Worm (Caenorhabditis elegans) whole organism, mixed stage, embryonic: ENCODE measurements around the gene sre-4.

Experiments
- M03D4.4 ChIP-seq: sonication (generic microtip); optimal IDR thresholded peaks from 2 replicates; lab custom pipeline; 2017; ENCODE audit warnings: mild to moderate bottlenecking, missing genetic modification characterization, missing compliant biosample characterization
- bed-3 ChIP-seq: fragments of 200-800 bp; sonication (Bioruptor generic); optimal IDR thresholded peaks from 3 replicates; lab custom pipeline; 2018; ENCODE audit warnings: mild to moderate bottlenecking, missing genetic modification characterization, moderate library complexity, missing compliant biosample characterization
- blmp-1 ChIP-seq: fragments of 150-350 bp; optimal IDR thresholded peaks from 2 replicates; lab custom pipeline; 2014; ENCODE audit warnings: missing biosample characterization, missing genetic modification characterization
- ceh-39 ChIP-seq: fragments of 150-350 bp; optimal IDR thresholded peaks from 2 replicates; lab custom pipeline; 2014; ENCODE audit warnings: missing biosample characterization, missing genetic modification characterization
- ceh-43 ChIP-seq: fragments of 200-800 bp; sonication (Bioruptor generic); optimal IDR thresholded peaks from 2 replicates; lab custom pipeline; 2018; ENCODE audit warnings: mild to moderate bottlenecking, missing genetic modification characterization, moderate library complexity, missing compliant biosample characterization
- ceh-83 ChIP-seq: fragments of 200-800 bp; sonication (Bioruptor generic); optimal IDR thresholded peaks from 2 replicates; lab custom pipeline; 2018; ENCODE audit warnings: mild to moderate bottlenecking, missing genetic modification characterization, missing compliant biosample characterization
- ces-1 ChIP-seq: fragments of 150-350 bp; optimal IDR thresholded peaks from 2 replicates; lab custom pipeline; 2014; ENCODE audit warnings: missing biosample characterization, missing genetic modification reagents, missing genetic modification characterization
- cnd-1 ChIP-seq: fragments of 200-800 bp; sonication (Bioruptor generic); optimal IDR thresholded peaks from 2 replicates; lab custom pipeline; 2018; ENCODE audit warnings: mild to moderate bottlenecking, missing genetic modification characterization, missing compliant biosample characterization
- drap-1 ChIP-seq: fragments of 200-800 bp; sonication (Bioruptor generic); optimal IDR thresholded peaks from 3 replicates; lab custom pipeline; 2018; ENCODE audit warnings: mild to moderate bottlenecking, missing genetic modification characterization, missing compliant biosample characterization
- elt-1 ChIP-seq: sonication (generic microtip); optimal IDR thresholded peaks from 2 replicates; lab custom pipeline; 2017; ENCODE audit warnings: missing genetic modification characterization, mild to moderate bottlenecking, missing compliant biosample characterization, antibody characterized with exemption, moderate library complexity, borderline replicate concordance; ENCODE audit not compliant: insufficient read depth
- elt-3 ChIP-seq: fragments of 150-350 bp; optimal IDR thresholded peaks from 2 replicates; lab custom pipeline; 2014; ENCODE audit warnings: missing biosample characterization, missing genetic modification characterization
- flh-1 ChIP-seq: fragments of 200-800 bp; sonication (Bioruptor generic); optimal IDR thresholded peaks from 2 replicates; lab custom pipeline; 2018; ENCODE audit warnings: mild to moderate bottlenecking, missing genetic modification characterization, moderate library complexity, missing compliant biosample characterization
- ham-2 ChIP-seq: fragments of 200-800 bp; sonication (Bioruptor generic); optimal IDR thresholded peaks from 2 replicates; lab custom pipeline; 2018; ENCODE audit warnings: mild to moderate bottlenecking, missing genetic modification characterization, missing compliant biosample characterization
- hlh-1 ChIP-seq: fragments of 150-350 bp; optimal IDR thresholded peaks from 2 replicates; lab custom pipeline; 2014; ENCODE audit warnings: missing biosample characterization, missing genetic modification reagents, missing genetic modification characterization
- lin-13 ChIP-seq: fragments of 150-350 bp; optimal IDR thresholded peaks from 2 replicates; lab custom pipeline; 2014; ENCODE audit warnings: missing biosample characterization, missing genetic modification characterization
- lin-32 ChIP-seq: fragments of 200-800 bp; sonication (Bioruptor generic); optimal IDR thresholded peaks from 2 replicates; lab custom pipeline; 2018; ENCODE audit warnings: mild to moderate bottlenecking, missing genetic modification characterization, missing compliant biosample characterization
- lsy-2 ChIP-seq: fragments of 150-350 bp; optimal IDR thresholded peaks from 2 replicates; lab custom pipeline; 2014; ENCODE audit warnings: missing biosample characterization, missing genetic modification characterization
- mab-5 ChIP-seq: fragments of 150-350 bp; optimal IDR thresholded peaks from 2 replicates; lab custom pipeline; 2014; ENCODE audit warnings: missing biosample characterization, missing genetic modification characterization
- mep-1 ChIP-seq: fragments of 150-350 bp; optimal IDR thresholded peaks from 2 replicates; lab custom pipeline; 2017; ENCODE audit warnings: missing biosample characterization, missing genetic modification reagents, missing genetic modification characterization, inconsistent platforms
- mls-2 ChIP-seq: sonication (generic microtip); optimal IDR thresholded peaks from 2 replicates; lab custom pipeline; 2016; ENCODE audit warnings: mild to moderate bottlenecking, missing genetic modification characterization, moderate library complexity, missing compliant biosample characterization
- nhr-237 ChIP-seq: fragments of 150-350 bp; optimal IDR thresholded peaks from 2 replicates; lab custom pipeline; 2014; ENCODE audit warnings: missing biosample characterization, missing genetic modification characterization
- nhr-28 ChIP-seq: fragments of 150-350 bp; optimal IDR thresholded peaks from 2 replicates; lab custom pipeline; 2014; ENCODE audit warnings: missing biosample characterization, missing genetic modification characterization
- pha-4 ChIP-seq: fragments of 150-350 bp; optimal IDR thresholded peaks from 2 replicates; lab custom pipeline; 2018; ENCODE audit warnings: missing biosample characterization, missing genetic modification reagents, missing genetic modification characterization
- sem-2 ChIP-seq: fragments of 200-800 bp; sonication (Bioruptor generic); optimal IDR thresholded peaks from 2 replicates; lab custom pipeline; 2018; ENCODE audit warnings: mild to moderate bottlenecking, missing genetic modification characterization, missing compliant biosample characterization
- sptf-1 ChIP-seq: sonication (generic microtip); optimal IDR thresholded peaks from 2 replicates; lab custom pipeline; 2017; ENCODE audit warnings: mild to moderate bottlenecking, missing genetic modification characterization, moderate library complexity, missing compliant biosample characterization
- tbx-8 ChIP-seq: fragments of 200-800 bp; sonication (Bioruptor generic); optimal IDR thresholded peaks from 2 replicates; lab custom pipeline; 2018; ENCODE audit warnings: mild to moderate bottlenecking, missing genetic modification characterization, moderate library complexity, missing compliant biosample characterization
- unc-120 ChIP-seq: sonication (generic microtip); optimal IDR thresholded peaks from 2 replicates; lab custom pipeline; 2017; ENCODE audit warnings: missing genetic modification characterization, missing compliant biosample characterization; ENCODE audit not compliant: poor library complexity, severe bottlenecking
- unc-39 ChIP-seq: fragments of 150-350 bp; optimal IDR thresholded peaks from 2 replicates; lab custom pipeline; 2014; ENCODE audit warnings: missing biosample characterization, missing genetic modification characterization
- unc-62 ChIP-seq: fragments of 150-350 bp; optimal IDR thresholded peaks from 2 replicates; lab custom pipeline; 2014; ENCODE audit warnings: missing biosample characterization, missing genetic modification reagents, missing genetic modification characterization
- zip-8 ChIP-seq: fragments of 150-350 bp; optimal IDR thresholded peaks from 2 replicates; lab custom pipeline; 2014; ENCODE audit warnings: missing biosample characterization, missing genetic modification characterization
- ztf-11 ChIP-seq: fragments of 150-350 bp; optimal IDR thresholded peaks from 2 replicates; lab custom pipeline; 2014; ENCODE audit warnings: missing biosample characterization, missing genetic modification characterization

Gene sre-4

DNA sequence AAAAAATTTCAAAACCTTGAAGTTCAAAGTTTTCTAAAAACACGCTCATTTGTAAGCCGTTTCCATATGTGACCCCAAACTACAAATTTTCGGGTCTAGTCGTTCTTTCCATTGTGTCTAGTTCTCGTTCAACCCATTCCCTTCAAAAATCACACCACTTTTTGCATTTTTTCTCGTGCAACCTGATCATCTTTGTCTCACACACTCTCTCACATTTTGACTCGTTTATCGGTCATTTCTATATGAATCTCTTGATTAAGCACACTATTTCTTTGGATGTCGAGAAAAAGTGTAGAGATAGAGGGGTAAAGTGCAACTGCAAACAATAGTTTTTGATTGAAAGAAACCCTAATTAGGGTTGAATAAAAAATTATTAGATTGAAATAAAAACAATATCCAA lies 19.0 kb upstream of the sre-4 start:
- TF ChIP-seq unc-120 (tag; lab: Kevin White, UChicago) (peak; percentile 52), mep-1 (tag; lab: Kevin White, UChicago) (no peak), unc-39 (tag; lab: Kevin White, UChicago) (no peak), ceh-39 (tag; lab: Kevin White, UChicago) (peak; percentile 53), ces-1 (peak; percentile 66), cnd-1 (tag; lab: Kevin White, UChicago) (no peak)

DNA sequence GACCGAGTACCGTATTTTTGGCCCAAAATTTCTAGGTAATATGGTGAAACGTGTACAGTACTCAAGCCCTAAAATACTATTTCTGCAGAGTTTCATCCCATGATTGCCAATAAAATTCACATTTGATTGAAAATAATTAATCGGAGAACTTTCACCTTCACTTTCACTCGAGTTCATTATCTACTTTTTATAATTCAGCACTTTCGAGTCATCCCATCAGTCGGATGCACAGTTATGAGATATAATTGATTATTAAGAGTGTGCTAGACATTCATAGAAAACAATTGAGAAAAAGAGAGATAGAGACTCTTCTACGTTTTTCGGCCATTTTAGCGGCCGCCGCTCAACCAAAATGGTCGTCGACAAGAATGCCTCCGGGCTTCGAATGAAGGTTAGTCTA lies 18.1 kb upstream of the sre-4 start, which contains the start of gene fat-3:
Gene fat-3 (plus strand): TSS at position 313 of the 400 bp plus-strand sequence.
- no peak for TF ChIP-seq drap-1 (GFP tag; lab: Kevin White, UChicago)
- TF ChIP-seq unc-120 (tag; lab: Kevin White, UChicago): no peak
- TF ChIP-seq unc-39 (tag; lab: Kevin White, UChicago): no peak
- no peak for TF ChIP-seq ces-1
- TF ChIP-seq flh-1 (GFP tag; lab: Kevin White, UChicago): no peak
- TF ChIP-seq elt-1: no peak
- TF ChIP-seq ham-2 (GFP tag; lab: Kevin White, UChicago): no peak
- TF ChIP-seq pha-4: no peak
- no peak for TF ChIP-seq hlh-1 (tag; lab: Kevin White, UChicago)
- no peak for TF ChIP-seq mls-2 (tag; lab: Kevin White, UChicago)

- no peak for TF ChIP-seq mab-5 (tag; lab: Kevin White, UChicago)
- no peak for TF ChIP-seq sptf-1 (tag; lab: Kevin White, UChicago)
- TF ChIP-seq lsy-2 (tag; lab: Kevin White, UChicago): no peak
- no peak for TF ChIP-seq elt-3
- no peak for TF ChIP-seq ztf-11 (tag; lab: Kevin White, UChicago)
- TF ChIP-seq lin-32 (GFP tag; lab: Kevin White, UChicago): no peak
- no peak for TF ChIP-seq ceh-39 (tag; lab: Kevin White, UChicago)
- no peak for TF ChIP-seq zip-8 (tag; lab: Kevin White, UChicago)
- no peak for TF ChIP-seq flh-1 (GFP tag; lab: Kevin White, UChicago)
- TF ChIP-seq blmp-1 (tag; lab: Kevin White, UChicago): no peak
- TF ChIP-seq unc-120 (tag; lab: Kevin White, UChicago): no peak
- no peak for TF ChIP-seq ham-2 (GFP tag; lab: Kevin White, UChicago)
- no peak for TF ChIP-seq M03D4.4 (tag; lab: Kevin White, UChicago)
- TF ChIP-seq cnd-1 (tag; lab: Kevin White, UChicago): no peak
- TF ChIP-seq tbx-8 (GFP tag; lab: Kevin White, UChicago): no peak
- TF ChIP-seq unc-62 (GFP tag; lab: Kevin White, UChicago): no peak
- TF ChIP-seq ces-1: no peak
- no peak for TF ChIP-seq nhr-237
- no peak for TF ChIP-seq hlh-1 (tag; lab: Kevin White, UChicago)
- TF ChIP-seq, all 35 proteins: peak for 0
These were observed 16.8 kb upstream of the sre-4 start for ce11 chrIV:9801418-9801817.

DNA sequence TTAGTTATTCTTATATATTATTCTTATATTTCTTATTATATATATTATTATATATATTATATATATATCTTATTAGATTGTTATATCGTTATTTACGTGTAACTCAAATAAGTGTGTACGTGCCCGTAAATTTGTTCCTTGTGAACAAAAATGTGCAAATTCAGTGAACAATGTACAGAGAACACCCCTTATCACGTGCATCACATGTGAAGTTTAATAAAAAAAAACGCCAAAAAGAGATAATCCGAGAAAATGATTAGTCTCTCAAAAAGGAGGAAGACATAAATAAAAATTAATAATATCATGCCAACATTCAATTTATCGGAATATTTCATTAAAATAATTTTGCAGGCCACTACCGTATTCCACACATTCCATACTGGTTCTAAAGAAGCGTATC lies 15.1 kb upstream of the sre-4 start:
- TF ChIP-seq ceh-83 (GFP tag; lab: Kevin White, UChicago) (no peak), M03D4.4 (tag; lab: Kevin White, UChicago) (no peak), drap-1 (GFP tag; lab: Kevin White, UChicago) (no peak), unc-39 (tag; lab: Kevin White, UChicago) (no peak), elt-3 (no peak), zip-8 (tag; lab: Kevin White, UChicago) (no peak), unc-62 (GFP tag; lab: Kevin White, UChicago) (no peak), nhr-28 (tag; lab: Kevin White, UChicago) (no peak), sem-2 (GFP tag; lab: Kevin White, UChicago) (no peak), lsy-2 (tag; lab: Kevin White, UChicago) (no peak), lin-32 (GFP tag; lab: Kevin White, UChicago) (no peak), nhr-237 (no peak), ceh-43 (GFP tag; lab: Kevin White, UChicago) (no peak), hlh-1 (tag; lab: Kevin White, UChicago) (no peak), mls-2 (tag; lab: Kevin White, UChicago) (no peak), mab-5 (tag; lab: Kevin White, UChicago) (no peak), pha-4 (no peak)

DNA sequence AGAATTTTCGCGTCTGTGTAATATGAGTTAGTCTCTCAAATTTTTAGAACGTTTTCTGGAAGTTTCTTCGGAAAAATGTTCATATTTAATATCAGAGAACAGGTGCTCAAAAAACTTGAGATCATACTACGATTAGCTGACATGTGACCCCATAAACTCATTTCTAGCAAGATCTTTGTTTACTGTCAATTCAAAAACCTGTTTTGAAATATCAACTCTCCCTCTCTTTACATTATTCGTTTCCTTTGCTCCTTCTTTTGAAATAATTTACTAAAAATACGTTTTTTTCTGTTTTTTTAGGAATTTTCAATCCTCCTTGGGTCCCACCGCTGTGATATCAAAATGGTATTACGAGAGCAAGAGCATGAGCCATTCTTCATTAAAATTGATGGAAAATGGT lies 14.5 kb upstream of the sre-4 start, which contains the start of gene fat-4:
Gene fat-4 (plus strand): TSS at position 301 of the 400 bp plus-strand sequence.
- no peak for TF ChIP-seq lin-13 (tag; lab: Kevin White, UChicago)
- TF ChIP-seq unc-39 (tag; lab: Kevin White, UChicago): no peak
- no peak for TF ChIP-seq sptf-1 (tag; lab: Kevin White, UChicago)
- TF ChIP-seq cnd-1 (tag; lab: Kevin White, UChicago): no peak
- no peak for TF ChIP-seq ceh-43 (GFP tag; lab: Kevin White, UChicago)
- no peak for TF ChIP-seq blmp-1 (tag; lab: Kevin White, UChicago)
- no peak for TF ChIP-seq tbx-8 (GFP tag; lab: Kevin White, UChicago)
- no peak for TF ChIP-seq bed-3
- no peak for TF ChIP-seq elt-3
- no peak for TF ChIP-seq ceh-83 (GFP tag; lab: Kevin White, UChicago)
- TF ChIP-seq mab-5 (tag; lab: Kevin White, UChicago): no peak
